Worm (Caenorhabditis elegans) whole organism, late embryonic: ENCODE measurements around the gene M05D6.5.
A peak's percentile ranks its signal among the peaks of the same experiment; 100 is the strongest.

Experiments used
- C08G9.2 ChIP-seq: sonication (generic microtip); optimal IDR thresholded peaks from 2 replicates; lab custom pipeline; 2016; ENCODE audit warnings: mild to moderate bottlenecking, missing genetic modification characterization, moderate library complexity, missing compliant biosample characterization
- C38D4.7 ChIP-seq: fragments of 200-800 bp; sonication (Bioruptor generic); optimal IDR thresholded peaks from 2 replicates; lab custom pipeline; 2018; ENCODE audit warnings: mild to moderate bottlenecking, missing genetic modification characterization, moderate library complexity, missing compliant biosample characterization
- F13H6.1 ChIP-seq: sonication (generic microtip); optimal IDR thresholded peaks from 2 replicates; lab custom pipeline; 2016; ENCODE audit warnings: missing genetic modification characterization, missing compliant biosample characterization
- K02D7.2 ChIP-seq: sonication (generic microtip); optimal IDR thresholded peaks from 2 replicates; lab custom pipeline; 2017; ENCODE audit warnings: mild to moderate bottlenecking, missing genetic modification characterization, missing compliant biosample characterization
- K09A11.1 ChIP-seq: sonication (generic microtip); optimal IDR thresholded peaks from 2 replicates; lab custom pipeline; 2017; ENCODE audit warnings: antibody characterized with exemption, mild to moderate bottlenecking, missing genetic modification characterization, missing compliant biosample characterization; ENCODE audit not compliant: insufficient read depth
- T23F11.4 ChIP-seq: fragments of 200-800 bp; sonication (Bioruptor generic); optimal IDR thresholded peaks from 2 replicates; lab custom pipeline; 2018; ENCODE audit warnings: mild to moderate bottlenecking, missing genetic modification characterization, missing compliant biosample characterization
- ceh-14 ChIP-seq: sonication (generic microtip); optimal IDR thresholded peaks from 2 replicates; lab custom pipeline; 2016; ENCODE audit warnings: missing genotype, missing genetic modification characterization, missing compliant biosample characterization
- ceh-19 ChIP-seq: fragments of 200-800 bp; sonication (Bioruptor generic); optimal IDR thresholded peaks from 2 replicates; lab custom pipeline; 2018; ENCODE audit warnings: mild to moderate bottlenecking, missing genetic modification characterization, missing compliant biosample characterization
- ceh-22 ChIP-seq: sonication (generic microtip); optimal IDR thresholded peaks from 2 replicates; lab custom pipeline; 2017; ENCODE audit warnings: missing biosample characterization, missing genetic modification characterization
- ceh-30 ChIP-seq: fragments of 150-350 bp; optimal IDR thresholded peaks from 2 replicates; lab custom pipeline; 2014; ENCODE audit warnings: missing biosample characterization, missing genetic modification characterization
- ceh-34 ChIP-seq: sonication (generic microtip); optimal IDR thresholded peaks from 2 replicates; lab custom pipeline; 2016; ENCODE audit warnings: mild to moderate bottlenecking, missing genetic modification characterization, missing compliant biosample characterization
- ceh-45 ChIP-seq: fragments of 200-800 bp; sonication (Bioruptor generic); IDR thresholded peaks from 2 replicates; pipeline ENCODE4 v1.3.6; 2022; ENCODE audit warnings: missing genetic modification reagents, missing genetic modification characterization, missing compliant biosample characterization
- ceh-48 ChIP-seq: sonication (generic microtip); optimal IDR thresholded peaks from 2 replicates; lab custom pipeline; 2016; ENCODE audit warnings: missing genetic modification characterization, inconsistent platforms, missing compliant biosample characterization
- ceh-6 ChIP-seq: fragments of 200-800 bp; sonication (Bioruptor generic); optimal IDR thresholded peaks from 2 replicates; lab custom pipeline; 2018; ENCODE audit warnings: mild to moderate bottlenecking, missing genetic modification characterization, missing compliant biosample characterization
- ceh-9 ChIP-seq: sonication (generic microtip); optimal IDR thresholded peaks from 2 replicates; lab custom pipeline; 2016; ENCODE audit warnings: mild to moderate bottlenecking, missing genetic modification characterization, inconsistent platforms, missing compliant biosample characterization
- che-1 ChIP-seq: sonication (generic microtip); optimal IDR thresholded peaks from 2 replicates; lab custom pipeline; 2016; ENCODE audit warnings: mild to moderate bottlenecking, missing genetic modification characterization, missing compliant biosample characterization
- dmd-4 ChIP-seq: sonication (generic microtip); optimal IDR thresholded peaks from 2 replicates; lab custom pipeline; 2016; ENCODE audit warnings: borderline replicate concordance, missing genetic modification characterization, missing compliant biosample characterization
- dve-1 ChIP-seq: sonication (generic microtip); optimal IDR thresholded peaks from 2 replicates; lab custom pipeline; 2017; ENCODE audit warnings: antibody characterized with exemption, mild to moderate bottlenecking, missing genetic modification characterization, missing compliant biosample characterization
- ets-4 ChIP-seq: sonication (generic microtip); optimal IDR thresholded peaks from 2 replicates; lab custom pipeline; 2016; ENCODE audit warnings: missing genetic modification characterization, missing compliant biosample characterization
- eyg-1 ChIP-seq: sonication (generic microtip); optimal IDR thresholded peaks from 2 replicates; lab custom pipeline; 2016; ENCODE audit warnings: missing genotype, missing genetic modification characterization, missing compliant biosample characterization
- fax-1 ChIP-seq: sonication (generic microtip); optimal IDR thresholded peaks from 2 replicates; lab custom pipeline; 2016; ENCODE audit warnings: missing genotype, missing genetic modification characterization, missing compliant biosample characterization
- fkh-10 ChIP-seq: fragments of 150-350 bp; optimal IDR thresholded peaks from 2 replicates; lab custom pipeline; 2014; ENCODE audit warnings: missing biosample characterization, missing genetic modification reagents, missing genetic modification characterization
- hlh-15 ChIP-seq: sonication (generic microtip); optimal IDR thresholded peaks from 2 replicates; lab custom pipeline; 2016; ENCODE audit warnings: missing genetic modification characterization, missing compliant biosample characterization
- hlh-30 ChIP-seq: sonication (generic microtip); optimal IDR thresholded peaks from 2 replicates; lab custom pipeline; 2017; ENCODE audit warnings: antibody characterized with exemption, missing genetic modification characterization, missing compliant biosample characterization; ENCODE audit not compliant: insufficient read depth
- hlh-8 ChIP-seq: sonication (generic microtip); optimal IDR thresholded peaks from 2 replicates; lab custom pipeline; 2016; ENCODE audit warnings: missing genotype, missing genetic modification characterization, missing compliant biosample characterization
- lim-6 ChIP-seq: sonication (generic microtip); optimal IDR thresholded peaks from 2 replicates; lab custom pipeline; 2016; ENCODE audit warnings: missing genetic modification characterization, missing compliant biosample characterization
- lin-11 ChIP-seq: fragments of 200-800 bp; sonication (Bioruptor generic); optimal IDR thresholded peaks from 2 replicates; lab custom pipeline; 2018; ENCODE audit warnings: mild to moderate bottlenecking, missing genetic modification characterization, missing compliant biosample characterization
- madf-2 ChIP-seq: sonication (generic microtip); optimal IDR thresholded peaks from 2 replicates; lab custom pipeline; 2017; ENCODE audit warnings: missing genetic modification characterization, missing compliant biosample characterization
- mec-3 ChIP-seq: sonication (generic microtip); optimal IDR thresholded peaks from 2 replicates; lab custom pipeline; 2016; ENCODE audit warnings: borderline replicate concordance, missing genetic modification characterization, missing compliant biosample characterization
- nfya-1 ChIP-seq: sonication (generic microtip); optimal IDR thresholded peaks from 2 replicates; lab custom pipeline; 2017; ENCODE audit warnings: missing genetic modification characterization, mild to moderate bottlenecking, missing compliant biosample characterization, antibody characterized with exemption, moderate library complexity
- nhr-11 ChIP-seq: fragments of 150-350 bp; optimal IDR thresholded peaks from 2 replicates; lab custom pipeline; 2014; ENCODE audit warnings: missing biosample characterization, missing genetic modification characterization
- nhr-232 ChIP-seq: sonication (generic microtip); optimal IDR thresholded peaks from 2 replicates; lab custom pipeline; 2016; ENCODE audit warnings: missing genetic modification characterization, missing compliant biosample characterization
- npax-4 ChIP-seq: sonication (generic microtip); optimal IDR thresholded peaks from 2 replicates; lab custom pipeline; 2016; ENCODE audit warnings: missing genetic modification characterization, missing compliant biosample characterization
- pag-3 ChIP-seq: sonication (generic microtip); optimal IDR thresholded peaks from 2 replicates; lab custom pipeline; 2016; ENCODE audit warnings: missing compliant biosample characterization, missing genetic modification characterization, borderline replicate concordance
- pat-9 ChIP-seq: fragments of 200-800 bp; sonication (Bioruptor generic); optimal IDR thresholded peaks from 2 replicates; lab custom pipeline; 2018; ENCODE audit warnings: mild to moderate bottlenecking, missing genetic modification characterization, moderate library complexity, missing compliant biosample characterization
- pha-4 ChIP-seq: fragments of 150-350 bp; optimal IDR thresholded peaks from 2 replicates; lab custom pipeline; 2018; ENCODE audit warnings: missing biosample characterization, missing genetic modification reagents, missing genetic modification characterization
- pqm-1 ChIP-seq: sonication (generic microtip); optimal IDR thresholded peaks from 2 replicates; lab custom pipeline; 2016; ENCODE audit warnings: missing genetic modification characterization, missing compliant biosample characterization
- pros-1 ChIP-seq: fragments of 150-350 bp; optimal IDR thresholded peaks from 2 replicates; lab custom pipeline; 2014; ENCODE audit warnings: missing biosample characterization, missing genetic modification reagents, missing genetic modification characterization
- ref-2 ChIP-seq: sonication (generic microtip); optimal IDR thresholded peaks from 2 replicates; lab custom pipeline; 2016; ENCODE audit warnings: missing genetic modification characterization, missing compliant biosample characterization
- sdc-2 ChIP-seq: sonication (generic microtip); optimal IDR thresholded peaks from 2 replicates; lab custom pipeline; 2016; ENCODE audit warnings: missing genotype, missing genetic modification characterization, missing compliant biosample characterization
- sox-2 ChIP-seq: fragments of 200-800 bp; sonication (Bioruptor generic); IDR thresholded peaks from 2 replicates; pipeline ENCODE4 v1.3.6; 2022; ENCODE audit warnings: missing genetic modification reagents, missing genetic modification characterization, missing compliant biosample characterization
- sox-4 ChIP-seq: sonication (generic microtip); optimal IDR thresholded peaks from 2 replicates; lab custom pipeline; 2017; ENCODE audit warnings: mild to moderate bottlenecking, missing genetic modification characterization, inconsistent platforms, missing compliant biosample characterization
- syd-9 ChIP-seq: sonication (generic microtip); optimal IDR thresholded peaks from 2 replicates; lab custom pipeline; 2016; ENCODE audit warnings: mild to moderate bottlenecking, missing genetic modification characterization, moderate library complexity, missing compliant biosample characterization
- unc-55 ChIP-seq: sonication (generic microtip); optimal IDR thresholded peaks from 2 replicates; lab custom pipeline; 2017; ENCODE audit warnings: missing biosample characterization, missing genetic modification reagents, missing genetic modification characterization
- unc-86 ChIP-seq: sonication (generic microtip); optimal IDR thresholded peaks from 2 replicates; lab custom pipeline; 2016; ENCODE audit warnings: missing genetic modification characterization, missing compliant biosample characterization
- ztf-16 ChIP-seq: sonication (generic microtip); optimal IDR thresholded peaks from 2 replicates; lab custom pipeline; 2017; ENCODE audit warnings: missing genetic modification characterization, missing compliant biosample characterization

The M05D6.5 gene

DNA sequence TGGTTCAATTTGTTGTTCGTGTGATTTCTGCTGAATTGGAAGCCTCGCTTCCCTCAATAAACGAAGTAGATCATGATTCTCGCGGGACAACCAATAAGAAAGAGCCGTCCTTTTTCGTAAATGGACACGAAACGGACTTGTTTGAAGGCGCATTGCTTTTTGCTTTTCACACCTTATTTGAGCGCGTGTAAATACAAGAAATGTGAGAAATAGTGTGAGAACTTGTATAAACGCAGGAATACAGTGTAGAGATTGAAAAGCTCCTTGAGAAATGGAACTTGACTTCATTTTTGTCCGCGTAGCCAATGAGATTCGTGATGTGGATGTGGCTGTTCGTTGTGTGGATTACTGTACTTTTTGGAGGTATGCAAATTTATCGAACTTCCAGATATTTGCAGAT, 38.6 kb upstream of the M05D6.5 start, which contains the start of gene cht-2:
cht-2 (plus strand) TSS at position 301 of the 400 bp plus-strand sequence.
- TF ChIP-seq unc-55 (GFP tag; lab: Kevin White, UChicago) (no peak), ceh-14 (no peak), ceh-45 (GFP tag; lab: Robert Waterston, UW) (no peak), ceh-19 (GFP tag; lab: Kevin White, UChicago) (no peak), C38D4.7 (GFP tag; lab: Kevin White, UChicago) (no peak), sdc-2 (tag; lab: Kevin White, UChicago) (no peak), unc-86 (no peak), ceh-6 (GFP tag; lab: Kevin White, UChicago) (no peak), ceh-34 (tag; lab: Kevin White, UChicago) (no peak), ceh-48 (tag; lab: Kevin White, UChicago) (no peak), syd-9 (tag; lab: Kevin White, UChicago) (no peak), ceh-9 (tag; lab: Kevin White, UChicago) (no peak), madf-2 (tag; lab: Kevin White, UChicago) (no peak), sox-4 (tag; lab: Kevin White, UChicago) (no peak)

ce11 chrII:8518210-8518609, 36.2 kb upstream of the M05D6.5 start, which contains the start of gene T13H5.8:
T13H5.8 (plus strand) TSS chrII:8518510.
- TF ChIP-seq ceh-34 (tag; lab: Kevin White, UChicago), result no peak
- TF ChIP-seq dmd-4 (tag; lab: Kevin White, UChicago), result no peak
- no peak for TF ChIP-seq ceh-45 (GFP tag; lab: Robert Waterston, UW)
- no peak for TF ChIP-seq unc-86
- no peak for TF ChIP-seq eyg-1 (tag; lab: Kevin White, UChicago)
- TF ChIP-seq ets-4 (tag; lab: Kevin White, UChicago), result no peak
- TF ChIP-seq hlh-15 (tag; lab: Kevin White, UChicago), result no peak
- no peak for TF ChIP-seq dve-1 (tag; lab: Kevin White, UChicago)
- no peak for TF ChIP-seq che-1 (tag; lab: Kevin White, UChicago)
- no peak for TF ChIP-seq sox-2
- TF ChIP-seq pros-1 (tag; lab: Kevin White, UChicago), result no peak
- TF ChIP-seq hlh-30, result no peak
- no peak for TF ChIP-seq K09A11.1 (tag; lab: Kevin White, UChicago)

DNA sequence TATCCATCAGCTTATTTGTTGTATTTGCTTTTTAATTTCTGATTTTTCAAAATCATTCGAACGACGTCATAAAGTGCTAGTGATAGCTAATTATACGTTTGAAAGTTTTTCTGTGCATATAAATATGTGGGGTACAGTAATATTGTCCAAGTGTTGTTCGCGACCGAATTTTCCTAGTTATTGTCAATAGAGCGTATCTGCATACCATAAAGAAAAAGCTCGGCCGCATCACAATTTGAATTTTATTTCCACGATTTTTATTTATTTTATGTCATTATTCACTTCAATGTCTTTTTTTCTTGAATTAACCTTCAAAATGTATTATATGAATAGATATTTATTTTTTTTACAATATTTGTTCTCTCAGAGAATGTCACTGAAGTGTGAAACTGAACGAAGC, 34.8 kb upstream of the M05D6.5 start, which contains the start of gene rnh-2:
rnh-2 (plus strand) TSS at position 368 of the 400 bp plus-strand sequence.
- no peak for TF ChIP-seq sox-2
- no peak for TF ChIP-seq F13H6.1 (tag; lab: Kevin White, UChicago)
- no peak for TF ChIP-seq lin-11
- TF ChIP-seq K02D7.2 (tag; lab: Kevin White, UChicago), result no peak
- TF ChIP-seq ceh-19 (GFP tag; lab: Kevin White, UChicago), result no peak
- TF ChIP-seq hlh-15 (tag; lab: Kevin White, UChicago), result no peak
- TF ChIP-seq hlh-30, result no peak
- TF ChIP-seq C38D4.7 (GFP tag; lab: Kevin White, UChicago), result no peak
- TF ChIP-seq syd-9 (tag; lab: Kevin White, UChicago), result no peak
- peak; percentile 4 for TF ChIP-seq nfya-1 (tag; lab: Kevin White, UChicago)
- TF ChIP-seq pha-4 (tag; lab: Kevin White, UChicago), result no peak
- TF ChIP-seq ceh-34 (tag; lab: Kevin White, UChicago), result no peak
- TF ChIP-seq ceh-30 (tag; lab: Kevin White, UChicago), result no peak
- TF ChIP-seq pag-3, result no peak
- TF ChIP-seq ref-2 (tag; lab: Kevin White, UChicago), result peak; percentile 52
- peak; percentile 48 for TF ChIP-seq ets-4 (tag; lab: Kevin White, UChicago)
- TF ChIP-seq C08G9.2 (tag; lab: Kevin White, UChicago), result peak; percentile 74
- no peak for TF ChIP-seq pat-9 (tag; lab: Kevin White, UChicago)
- no peak for TF ChIP-seq fax-1 (tag; lab: Kevin White, UChicago)
- no peak for TF ChIP-seq sox-4 (tag; lab: Kevin White, UChicago)
- no peak for TF ChIP-seq T23F11.4 (GFP tag; lab: Kevin White, UChicago)
- TF ChIP-seq nhr-232 (tag; lab: Kevin White, UChicago), result no peak
- TF ChIP-seq dve-1 (tag; lab: Kevin White, UChicago), result peak; percentile 13
- no peak for TF ChIP-seq pros-1 (tag; lab: Kevin White, UChicago)
- peak; percentile 25 for TF ChIP-seq lim-6
- no peak for TF ChIP-seq nhr-11 (tag; lab: Kevin White, UChicago)
- no peak for TF ChIP-seq mec-3
- no peak for TF ChIP-seq ceh-9 (tag; lab: Kevin White, UChicago)
- no peak for TF ChIP-seq madf-2 (tag; lab: Kevin White, UChicago)
- no peak for TF ChIP-seq che-1 (tag; lab: Kevin White, UChicago)
- TF ChIP-seq ceh-14, result peak; percentile 39
- TF ChIP-seq ztf-16, result no peak
- TF ChIP-seq npax-4 (tag; lab: Kevin White, UChicago), result no peak
- TF ChIP-seq fkh-10, result no peak
- TF ChIP-seq hlh-8 (tag; lab: Kevin White, UChicago), result peak; percentile 37
- TF ChIP-seq pqm-1 (tag; lab: Kevin White, UChicago), result no peak
- no peak for TF ChIP-seq ceh-22
